Fruit fly (Drosophila melanogaster) S2 (cell line): ENCODE data around the gene CG9444.

Source experiments
- CG8478 ChIP-seq: fragments of >200 bp; optimal IDR thresholded peaks from 2 replicates; lab custom pipeline; 2018
- CTCF ChIP-seq, 2 experiments: fragments of >200 bp; optimal IDR thresholded peaks; 2 replicates each; lab custom pipeline; 2018

DNA sequence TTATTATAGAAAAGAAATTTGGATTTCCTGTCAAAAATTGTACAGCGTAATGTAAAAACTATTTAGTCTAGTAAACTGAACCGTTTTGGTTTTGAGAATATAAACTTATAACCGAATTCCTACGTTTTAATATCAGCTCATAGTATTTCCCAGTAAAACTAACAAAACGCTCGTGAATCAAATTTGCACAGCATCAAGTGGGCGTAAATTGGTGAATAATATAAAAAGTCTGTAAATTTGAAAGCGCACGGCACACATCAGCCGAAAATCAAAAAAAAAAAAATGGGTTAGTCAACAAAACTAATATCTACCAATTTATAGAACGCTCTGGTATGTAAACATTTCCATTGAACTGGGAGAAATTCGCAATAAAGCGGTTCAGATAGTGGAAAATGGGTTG is 46.2 kb downstream of the CG9444 start, which contains the start of gene Dh44:
- TF ChIP-seq CTCF (optimal IDR thresholded peaks at IDR 0.05; lab: Kevin White, UChicago) (no peak), CG8478 (lab: Kevin White, UChicago) (no peak)
